Worm (Caenorhabditis elegans) whole organism, L4 larva: Measurements from ENCODE around the gene nfx-1.

Source experiments
- Y5F2A.4 ChIP-seq: fragments of 200-800 bp; sonication (Bioruptor generic); optimal IDR thresholded peaks from 2 replicates; lab custom pipeline; 2018; ENCODE audit warnings: mild to moderate bottlenecking, missing genetic modification characterization, missing compliant biosample characterization
- ceh-82 ChIP-seq: sonication (generic microtip); optimal IDR thresholded peaks from 2 replicates; lab custom pipeline; 2017; ENCODE audit warnings: missing biosample characterization, missing genetic modification characterization
- daf-12 ChIP-seq: fragments of 150-350 bp; optimal IDR thresholded peaks from 2 replicates; lab custom pipeline; 2014; ENCODE audit warnings: missing biosample characterization, missing genetic modification reagents, missing genetic modification characterization
- hlh-11 ChIP-seq: fragments of 200-800 bp; sonication (Bioruptor generic); optimal IDR thresholded peaks from 2 replicates; lab custom pipeline; 2018; ENCODE audit warnings: mild to moderate bottlenecking, missing genetic modification characterization, missing compliant biosample characterization
- nhr-76 ChIP-seq: fragments of 150-350 bp; optimal IDR thresholded peaks from 2 replicates; lab custom pipeline; 2014; ENCODE audit warnings: missing biosample characterization, missing genetic modification characterization
- rbr-2 ChIP-seq: sonication (generic microtip); optimal IDR thresholded peaks from 2 replicates; lab custom pipeline; 2016; ENCODE audit warnings: missing genotype, missing genetic modification characterization, missing compliant biosample characterization
- spr-3 ChIP-seq: fragments of 200-800 bp; sonication (Bioruptor generic); optimal IDR thresholded peaks from 2 replicates; lab custom pipeline; 2018; ENCODE audit warnings: mild to moderate bottlenecking, missing genetic modification characterization, missing compliant biosample characterization
- unc-62 ChIP-seq, 3 experiments: fragments of 150-350 bp in 1 of 3; sonication (generic microtip); optimal IDR thresholded peaks in 2 of 3; peaks in 1 of 3; 1 replicate in 1 of 3; 2 replicates in 2 of 3; lab custom pipeline; 2014 to 2017; ENCODE audit warnings: missing biosample characterization in 3 of 3, missing genetic modification characterization in 3 of 3, missing genetic modification reagents in 3 of 3, missing genotype in 1 of 3

ce11 chrIII:6398124-6398523 lies 22.9 kb downstream of the nfx-1 start:
- TF ChIP-seq daf-12 (tag; lab: Kevin White, UChicago) = no peak
- no peak for TF ChIP-seq Y5F2A.4 (GFP tag; lab: Kevin White, UChicago)
- TF ChIP-seq unc-62 (GFP tag; optimal IDR thresholded peaks at IDR 0.05 in 1 of 2; lab: Kevin White, UChicago) = no peak
- TF ChIP-seq unc-62 (tag; optimal IDR thresholded peaks at IDR 0.05; lab: Kevin White, UChicago) = no peak
- no peak for TF ChIP-seq rbr-2
- no peak for TF ChIP-seq hlh-11 (tag; lab: Kevin White, UChicago)
- no peak for TF ChIP-seq spr-3 (GFP tag; lab: Kevin White, UChicago)
- no peak for TF ChIP-seq nhr-76 (tag; lab: Kevin White, UChicago)
- no peak for TF ChIP-seq ceh-82 (tag; lab: Kevin White, UChicago)
